Fruit fly (Drosophila melanogaster): ENCODE results near the gene ChAT.

The ChAT gene

DNA sequence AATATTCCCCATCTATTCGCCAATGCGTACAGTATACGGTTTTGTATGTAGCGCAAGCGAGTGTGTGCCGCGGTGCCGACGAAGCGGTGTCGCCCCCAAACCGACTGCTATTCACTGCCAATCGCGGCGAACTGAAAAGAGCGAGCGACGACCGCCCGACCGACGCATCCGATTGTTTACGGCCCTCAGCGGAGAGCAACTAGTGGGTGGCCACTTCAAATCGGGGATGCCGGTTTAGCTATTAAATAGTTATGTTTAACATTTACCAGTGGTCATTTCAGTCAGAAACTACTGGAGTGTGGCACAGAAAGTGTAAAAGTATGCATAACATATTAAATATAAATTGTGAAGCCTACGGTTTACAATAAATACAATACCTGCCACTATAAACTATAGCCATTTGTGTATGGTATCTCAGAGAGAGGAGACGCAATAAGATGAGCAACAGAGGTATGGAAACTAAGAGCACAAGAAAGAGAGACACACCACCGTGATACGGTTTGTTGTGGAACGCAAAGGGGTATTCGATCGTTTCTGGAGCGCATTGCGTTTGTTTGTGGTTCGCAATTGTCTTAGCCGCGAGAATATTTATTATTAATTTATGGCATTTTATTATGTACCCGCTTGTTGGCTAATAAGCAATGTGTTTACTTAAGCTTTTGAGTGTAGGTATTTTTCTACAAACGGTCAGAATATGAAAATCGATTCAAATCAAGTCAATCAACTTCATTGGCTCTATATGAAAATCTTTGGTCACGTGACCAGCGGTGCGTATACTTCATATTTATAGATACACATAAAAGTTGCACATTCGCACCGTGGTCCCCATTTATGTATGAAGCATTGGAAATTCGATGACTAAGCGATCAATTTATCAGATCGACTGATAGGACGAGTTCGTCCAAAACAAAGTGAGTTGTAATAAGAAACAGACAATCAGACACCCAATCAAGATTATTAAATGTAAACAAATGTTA lies 35.0 kb downstream of the ChAT start (continued):
- no peak for TF ChIP-seq CG18476 (GFP tag; optimal IDR thresholded peaks at IDR 0.05)
- no peak for TF ChIP-seq tio (GFP tag; optimal IDR thresholded peaks at IDR 0.05)
- TF ChIP-seq vfl (GFP tag; optimal IDR thresholded peaks at IDR 0.05): peak; percentile 9
- TF ChIP-seq CG31365 (tag; optimal IDR thresholded peaks at IDR 0.05): no peak
- no peak for TF ChIP-seq repo (GFP tag; optimal IDR thresholded peaks at IDR 0.05)
- no peak for TF ChIP-seq CG10209 (GFP tag; optimal IDR thresholded peaks at IDR 0.05)
- TF ChIP-seq CG11696 (GFP tag; IDR thresholded peaks at IDR 0.05): no peak
- TF ChIP-seq CG10565 (GFP tag; optimal IDR thresholded peaks at IDR 0.05): no peak
- no peak for TF ChIP-seq twi (tag; optimal IDR thresholded peaks at IDR 0.05)
- no peak for TF ChIP-seq az2 (GFP tag; optimal IDR thresholded peaks at IDR 0.05)
- peak; percentile 28 for TF ChIP-seq CG15011 (GFP tag; optimal IDR thresholded peaks at IDR 0.05)
- TF ChIP-seq MTF-1 (GFP tag; optimal IDR thresholded peaks at IDR 0.05; ENCODE audit: borderline replicate concordance): no peak
- no peak for TF ChIP-seq CG7556 (GFP tag; optimal IDR thresholded peaks at IDR 0.05)
- TF ChIP-seq slbo (GFP tag; IDR thresholded peaks at IDR 0.05): 0 out of 2 replicates have a peak, but pooled peaks have one; percentile 15
- no peak for TF ChIP-seq Vsx1 (GFP tag; optimal IDR thresholded peaks at IDR 0.05)
- no peak for TF ChIP-seq CG3838 (GFP tag; optimal IDR thresholded peaks at IDR 0.05)
- TF ChIP-seq corto (GFP tag; optimal IDR thresholded peaks at IDR 0.05): peak; percentile 8
- no peak for TF ChIP-seq ash1 (GFP tag; optimal IDR thresholded peaks at IDR 0.05)
- TF ChIP-seq CG9215 (GFP tag; IDR thresholded peaks at IDR 0.05): no peak
- no peak for TF ChIP-seq CG10274 (GFP tag; optimal IDR thresholded peaks at IDR 0.05)
- TF ChIP-seq E2f2 (GFP tag; IDR thresholded peaks at IDR 0.05): 0 out of 2 replicates have a peak, but pooled peaks have one; percentile 7
- TF ChIP-seq CG34422 (GFP tag; IDR thresholded peaks at IDR 0.05): peak; percentile 50; the same call in 1 of the 3 replicates
- no peak for TF ChIP-seq crc (GFP tag; optimal IDR thresholded peaks at IDR 0.05)
- no peak for TF ChIP-seq Chrac-16 (GFP tag; optimal IDR thresholded peaks at IDR 0.05)
- TF ChIP-seq Mrtf (GFP tag; IDR thresholded peaks at IDR 0.05): no peak
- TF ChIP-seq ttk (GFP tag; IDR thresholded peaks at IDR 0.05): no peak
- no peak for TF ChIP-seq unpg (GFP tag; optimal IDR thresholded peaks at IDR 0.05)
- TF ChIP-seq HmgD (GFP tag; optimal IDR thresholded peaks at IDR 0.05): no peak
- TF ChIP-seq NK7.1 (GFP tag; optimal IDR thresholded peaks at IDR 0.05): no peak
- peak; percentile 25 for TF ChIP-seq Fer1 (GFP tag; optimal IDR thresholded peaks at IDR 0.05)
- TF ChIP-seq CG30403 (GFP tag; optimal IDR thresholded peaks at IDR 0.05): no peak
- no peak for TF ChIP-seq Ada2b (GFP tag; IDR thresholded peaks at IDR 0.05)
- TF ChIP-seq Gug (GFP tag; IDR thresholded peaks at IDR 0.05): no peak
- TF ChIP-seq CG6254 (GFP tag; optimal IDR thresholded peaks at IDR 0.05): no peak
- TF ChIP-seq ap (GFP tag; IDR thresholded peaks at IDR 0.05): no peak
- no peak for TF ChIP-seq CG10431 (GFP tag; optimal IDR thresholded peaks at IDR 0.05)
- no peak for TF ChIP-seq CG17802 (tag; optimal IDR thresholded peaks at IDR 0.05)
- peak; percentile 17 for TF ChIP-seq PHDP (tag; optimal IDR thresholded peaks at IDR 0.05)
- no peak for TF ChIP-seq p53 (GFP tag; optimal IDR thresholded peaks at IDR 0.05)
- no peak for TF ChIP-seq lbe (GFP tag; optimal IDR thresholded peaks at IDR 0.05)
- TF ChIP-seq peb (GFP tag; IDR thresholded peaks at IDR 0.05): no peak
- 0 out of 2 replicates have a peak, but pooled peaks have one; percentile 15 for TF ChIP-seq CG11247 (GFP tag; IDR thresholded peaks at IDR 0.05)
- no peak for TF ChIP-seq sc (optimal IDR thresholded peaks at IDR 0.05)
- TF ChIP-seq sc (GFP tag; optimal IDR thresholded peaks at IDR 0.05): no peak
- TF ChIP-seq h (optimal IDR thresholded peaks at IDR 0.05): no peak
- peak; percentile 53 for TF ChIP-seq kni (GFP tag; optimal IDR thresholded peaks at IDR 0.05)
- TF ChIP-seq CkIIα-i1 (GFP tag; IDR thresholded peaks at IDR 0.05): no peak
- no peak for TF ChIP-seq ac (GFP tag; optimal IDR thresholded peaks at IDR 0.05)
- TF ChIP-seq Jarid2 (GFP tag; optimal IDR thresholded peaks at IDR 0.05): peak; percentile 93
- TF ChIP-seq fd102C (GFP tag; optimal IDR thresholded peaks at IDR 0.05): no peak

All from whole organism, embryonic.